Worm (Caenorhabditis elegans) whole organism, L2 larva: ENCODE results near the gene T01B10.5.
A peak's percentile ranks its signal among the peaks of the same experiment; 100 is the strongest.

Source experiments
- C34F6.9 ChIP-seq: fragments of 150-350 bp; optimal IDR thresholded peaks from 2 replicates; lab custom pipeline; 2014; ENCODE audit warnings: missing biosample characterization, missing genetic modification characterization
- F13H6.1 ChIP-seq: sonication (generic microtip); optimal IDR thresholded peaks from 2 replicates; lab custom pipeline; 2016; ENCODE audit warnings: missing genetic modification characterization, missing compliant biosample characterization
- R02D3.7 ChIP-seq: fragments of 150-350 bp; optimal IDR thresholded peaks from 2 replicates; lab custom pipeline; 2014; ENCODE audit warnings: missing biosample characterization, missing genetic modification characterization
- Y55F3AM.14 ChIP-seq: fragments of 200-800 bp; sonication (Bioruptor generic); optimal IDR thresholded peaks from 2 replicates; lab custom pipeline; 2018; ENCODE audit warnings: mild to moderate bottlenecking, missing genetic modification characterization, missing compliant biosample characterization
- aly-2 ChIP-seq: fragments of 150-350 bp; optimal IDR thresholded peaks from 2 replicates; lab custom pipeline; 2014; ENCODE audit warnings: missing biosample characterization, missing genetic modification characterization
- ceh-16 ChIP-seq: fragments of 150-350 bp; optimal IDR thresholded peaks from 2 replicates; lab custom pipeline; 2014; ENCODE audit warnings: missing biosample characterization, missing genetic modification characterization
- crh-2 ChIP-seq: sonication (generic microtip); optimal IDR thresholded peaks from 2 replicates; lab custom pipeline; 2017; ENCODE audit warnings: missing biosample characterization, missing genetic modification characterization
- dmd-4 ChIP-seq: sonication (generic microtip); optimal IDR thresholded peaks from 2 replicates; lab custom pipeline; 2017; ENCODE audit warnings: missing biosample characterization, missing genetic modification characterization
- fos-1 ChIP-seq: fragments of 150-350 bp; optimal IDR thresholded peaks from 2 replicates; lab custom pipeline; 2014; ENCODE audit warnings: missing biosample characterization, missing genetic modification characterization
- lin-11 ChIP-seq: fragments of 150-350 bp; sonication (generic microtip); optimal IDR thresholded peaks from 2 replicates; lab custom pipeline; 2014; ENCODE audit warnings: missing biosample characterization, missing genetic modification characterization, inconsistent platforms, mixed read lengths
- lin-13 ChIP-seq: fragments of 150-350 bp; optimal IDR thresholded peaks from 2 replicates; lab custom pipeline; 2014; ENCODE audit warnings: missing biosample characterization, missing genetic modification reagents, missing genetic modification characterization
- lsy-2 ChIP-seq, 2 experiments: fragments of 150-350 bp in 1 of 2; sonication (generic microtip) in 1 of 2; optimal IDR thresholded peaks; 2 replicates each; lab custom pipeline; 2014 to 2017; ENCODE audit warnings: missing biosample characterization in 2 of 2, missing genetic modification characterization in 2 of 2
- mab-5 ChIP-seq: fragments of 150-350 bp; optimal IDR thresholded peaks from 2 replicates; lab custom pipeline; 2014; ENCODE audit warnings: missing biosample characterization, missing genetic modification characterization
- mbf-1 ChIP-seq: sonication (generic microtip); optimal IDR thresholded peaks from 2 replicates; lab custom pipeline; 2017; ENCODE audit warnings: missing biosample characterization, missing genetic modification characterization
- nhr-10 ChIP-seq: sonication (generic microtip); optimal IDR thresholded peaks from 2 replicates; lab custom pipeline; 2017; ENCODE audit warnings: missing biosample characterization, missing genetic modification characterization
- nhr-12 ChIP-seq: fragments of 150-350 bp; optimal IDR thresholded peaks from 2 replicates; lab custom pipeline; 2014; ENCODE audit warnings: missing biosample characterization, missing genetic modification characterization
- nhr-21 ChIP-seq: fragments of 150-350 bp; optimal IDR thresholded peaks from 2 replicates; lab custom pipeline; 2014; ENCODE audit warnings: missing biosample characterization, missing genetic modification characterization
- nhr-25 ChIP-seq: fragments of 150-350 bp; sonication (generic microtip); optimal IDR thresholded peaks from 3 replicates; lab custom pipeline; 2014; ENCODE audit warnings: missing biosample characterization, missing genetic modification characterization
- nhr-6 ChIP-seq: fragments of 150-350 bp; optimal IDR thresholded peaks from 2 replicates; lab custom pipeline; 2014; ENCODE audit warnings: missing biosample characterization, missing genetic modification characterization
- nhr-77 ChIP-seq: fragments of 150-350 bp; optimal IDR thresholded peaks from 2 replicates; lab custom pipeline; 2014; ENCODE audit warnings: missing biosample characterization, missing genetic modification characterization
- sem-4 ChIP-seq: fragments of 150-350 bp; optimal IDR thresholded peaks from 2 replicates; lab custom pipeline; 2014; ENCODE audit warnings: missing biosample characterization, missing genetic modification reagents, missing genetic modification characterization
- sma-3 ChIP-seq: sonication (generic microtip); optimal IDR thresholded peaks from 2 replicates; lab custom pipeline; 2016; ENCODE audit warnings: missing genetic modification reagents, missing genetic modification characterization, missing compliant biosample characterization
- sma-9 ChIP-seq, 2 experiments: fragments of 150-350 bp in 1 of 2; sonication (generic microtip) in 1 of 2; optimal IDR thresholded peaks; 2 replicates each; lab custom pipeline; 2014 to 2016; ENCODE audit warnings: missing genetic modification characterization in 2 of 2, mild to moderate bottlenecking in 1 of 2, missing biosample characterization in 1 of 2, missing compliant biosample characterization in 1 of 2, missing genetic modification reagents in 1 of 2, moderate library complexity in 1 of 2
- snpc-4 ChIP-seq: fragments of 150-350 bp; optimal IDR thresholded peaks from 2 replicates; lab custom pipeline; 2014; ENCODE audit warnings: missing biosample characterization, missing genetic modification characterization
- unc-39 ChIP-seq: fragments of 150-350 bp; optimal IDR thresholded peaks from 2 replicates; lab custom pipeline; 2014; ENCODE audit warnings: missing biosample characterization, missing genetic modification characterization
- unc-55 ChIP-seq: fragments of 150-350 bp; sonication (generic microtip); optimal IDR thresholded peaks from 3 replicates; lab custom pipeline; 2014; ENCODE audit warnings: missing biosample characterization, missing genetic modification reagents, missing genetic modification characterization
- unc-62 ChIP-seq: fragments of 150-350 bp; optimal IDR thresholded peaks from 2 replicates; lab custom pipeline; 2014; ENCODE audit warnings: missing biosample characterization, missing genetic modification reagents, missing genetic modification characterization
- ztf-1 ChIP-seq: fragments of 200-800 bp; sonication (Bioruptor generic); conservative IDR thresholded peaks from 2 replicates; pipeline ENCODE4 v1.3.6; 2022; ENCODE audit warnings: missing genetic modification characterization, missing compliant biosample characterization
- ztf-11 ChIP-seq: sonication (generic microtip); optimal IDR thresholded peaks from 2 replicates; lab custom pipeline; 2017; ENCODE audit warnings: missing biosample characterization, missing genetic modification characterization
- ztf-4 ChIP-seq: fragments of 150-350 bp; optimal IDR thresholded peaks from 2 replicates; lab custom pipeline; 2014; ENCODE audit warnings: missing biosample characterization, missing genetic modification characterization

The T01B10.5 gene

ce11 chrX:8489415-8489814, 5.7 kb upstream of the T01B10.5 start:
- no peak for TF ChIP-seq nhr-12 (tag; lab: Kevin White, UChicago)
- TF ChIP-seq sma-9 (GFP tag; optimal IDR thresholded peaks at IDR 0.05; lab: Kevin White, UChicago): no peak
- TF ChIP-seq sma-9 (tag; optimal IDR thresholded peaks at IDR 0.05; lab: Kevin White, UChicago): no peak
- no peak for TF ChIP-seq mab-5 (tag; lab: Kevin White, UChicago)
- TF ChIP-seq unc-39 (tag; lab: Kevin White, UChicago): no peak
- TF ChIP-seq lin-13 (GFP tag; lab: Kevin White, UChicago): no peak
- TF ChIP-seq ztf-11 (tag; lab: Kevin White, UChicago): no peak

- TF ChIP-seq ztf-11 (tag; lab: Kevin White, UChicago) (no peak), fos-1 (no peak), C34F6.9 (peak; percentile 13), nhr-77 (no peak), unc-55 (GFP tag; lab: Kevin White, UChicago) (peak; percentile 65)
Measured at ce11 chrX:8489886-8490285, 5.2 kb upstream of the T01B10.5 start.

- TF ChIP-seq lin-13 (GFP tag; lab: Kevin White, UChicago): no peak
- peak; percentile 14 for TF ChIP-seq crh-2 (tag; lab: Kevin White, UChicago)
Measured at ce11 chrX:8492750-8493149, 2.4 kb upstream of the T01B10.5 start.

- peak; percentile 32 for TF ChIP-seq nhr-25 (tag; lab: Kevin White, UChicago)
- TF ChIP-seq nhr-10 (tag; lab: Kevin White, UChicago): no peak
- TF ChIP-seq, all 48 proteins: peak for 1
Measured at ce11 chrX:8499721-8500120, 4.6 kb downstream of the T01B10.5 start, which contains the start of gene grd-14. grd-14 (plus strand) TSS chrX:8500021.

ce11 chrX:8500922-8501321, 5.8 kb downstream of the T01B10.5 start, which contains the start of gene grd-4:
grd-4 (plus strand) TSS chrX:8501222.
- TF ChIP-seq ztf-4 (tag; lab: Kevin White, UChicago) (no peak), F13H6.1 (tag; lab: Kevin White, UChicago) (no peak), lin-13 (GFP tag; lab: Kevin White, UChicago) (no peak), nhr-6 (tag; lab: Kevin White, UChicago) (no peak), sem-4 (tag; lab: Kevin White, UChicago) (no peak)

ce11 chrX:8504207-8504606, 9.1 kb downstream of the T01B10.5 start:
- TF ChIP-seq nhr-21 (tag; lab: Kevin White, UChicago) (peak; percentile 60), Y55F3AM.14 (GFP tag; lab: Kevin White, UChicago) (no peak)

- TF ChIP-seq unc-55 (GFP tag; lab: Kevin White, UChicago): no peak
- no peak for TF ChIP-seq unc-62 (GFP tag; lab: Kevin White, UChicago)
- TF ChIP-seq sma-3: no peak
- TF ChIP-seq aly-2 (tag; lab: Kevin White, UChicago): no peak
- TF ChIP-seq nhr-77: no peak
- TF ChIP-seq unc-39 (tag; lab: Kevin White, UChicago): no peak
- no peak for TF ChIP-seq C34F6.9
- TF ChIP-seq ceh-16 (tag; lab: Kevin White, UChicago): no peak
- TF ChIP-seq nhr-12 (tag; lab: Kevin White, UChicago): no peak
- TF ChIP-seq mbf-1 (tag; lab: Kevin White, UChicago): no peak
- TF ChIP-seq nhr-21 (tag; lab: Kevin White, UChicago): no peak
- no peak for TF ChIP-seq snpc-4 (tag; lab: Kevin White, UChicago)
- no peak for TF ChIP-seq R02D3.7 (tag; lab: Kevin White, UChicago)
- no peak for TF ChIP-seq ztf-1 (GFP tag; lab: Robert Waterston, UW)
- no peak for TF ChIP-seq F13H6.1 (tag; lab: Kevin White, UChicago)
- no peak for TF ChIP-seq dmd-4 (tag; lab: Kevin White, UChicago)
- TF ChIP-seq nhr-10 (tag; lab: Kevin White, UChicago): no peak
- TF ChIP-seq lin-11 (tag; lab: Kevin White, UChicago): no peak
- TF ChIP-seq lsy-2 (tag; optimal IDR thresholded peaks at IDR 0.05; lab: Kevin White, UChicago): no peak
Measured at ce11 chrX:8507053-8507452, 11.9 kb downstream of the T01B10.5 start.
